Fruit fly (Drosophila melanogaster): Measurements from ENCODE around the gene CG9192.

Gene CG9192

dm6 chr3L:1193123-1193844 is 44.8 kb downstream of the CG9192 start, which contains the start of gene Trhn (continued):
- TF ChIP-seq Stat92E (GFP tag; optimal IDR thresholded peaks at IDR 0.05) (no peak), fu2 (GFP tag; optimal IDR thresholded peaks at IDR 0.05) (no peak), CG6175 (GFP tag; IDR thresholded peaks at IDR 0.05) (no peak), CG2712 (tag; optimal IDR thresholded peaks at IDR 0.05) (peak; percentile 34), sug (tag; optimal IDR thresholded peaks at IDR 0.05) (no peak), CG8944 (GFP tag; optimal IDR thresholded peaks at IDR 0.05) (no peak), CG7556 (GFP tag; optimal IDR thresholded peaks at IDR 0.05) (peak; percentile 16), CG31441 (GFP tag; IDR thresholded peaks at IDR 0.05) (0 out of 2 replicates have a peak, but pooled peaks have one; percentile 23), gsb-n (tag; optimal IDR thresholded peaks at IDR 0.05) (no peak), Sox102F (GFP tag; optimal IDR thresholded peaks at IDR 0.05) (peak; percentile 20), CG8765 (GFP tag; IDR thresholded peaks at IDR 0.05) (no peak), CG13775 (GFP tag; optimal IDR thresholded peaks at IDR 0.05) (no peak), tgo (GFP tag; IDR thresholded peaks at IDR 0.05) (no peak), Max (GFP tag; optimal IDR thresholded peaks at IDR 0.05) (no peak), CG10147 (GFP tag; optimal IDR thresholded peaks at IDR 0.05) (peak; percentile 8), CG13624 (GFP tag; optimal IDR thresholded peaks at IDR 0.05) (no peak), dpn (GFP tag; optimal IDR thresholded peaks at IDR 0.05) (no peak), CG12391 (tag; optimal IDR thresholded peaks at IDR 0.05) (peak; percentile 4), CG15601 (tag; optimal IDR thresholded peaks at IDR 0.05) (no peak), CG10431 (GFP tag; optimal IDR thresholded peaks at IDR 0.05) (no peak), pros (GFP tag; optimal IDR thresholded peaks at IDR 0.05) (no peak), CG6683 (GFP tag; optimal IDR thresholded peaks at IDR 0.05) (no peak), Six4 (GFP tag; optimal IDR thresholded peaks at IDR 0.05) (no peak), Rx (GFP tag; IDR thresholded peaks at IDR 0.05) (no peak), Nf-YB (GFP tag; optimal IDR thresholded peaks at IDR 0.05) (peak; percentile 24), gem (tag; optimal IDR thresholded peaks at IDR 0.05) (peak; percentile 37), bowl (GFP tag; IDR thresholded peaks at IDR 0.05) (no peak), CG8478 (optimal IDR thresholded peaks at IDR 0.05) (no peak), scrt (GFP tag; optimal IDR thresholded peaks at IDR 0.05) (peak; percentile 60), CG17385 (GFP tag; optimal IDR thresholded peaks at IDR 0.05) (no peak), CG32772 (GFP tag; IDR thresholded peaks at IDR 0.05) (no peak), CG17359 (tag; optimal IDR thresholded peaks at IDR 0.05) (peak; percentile 36), CG12942 (GFP tag; optimal IDR thresholded peaks at IDR 0.05) (no peak), fd3F (GFP tag; optimal IDR thresholded peaks at IDR 0.05) (no peak), Hmr (GFP tag; optimal IDR thresholded peaks at IDR 0.05) (no peak), dmrt99B (tag; optimal IDR thresholded peaks at IDR 0.05) (peak; percentile 47), yki (optimal IDR thresholded peaks at IDR 0.05) (no peak), Mes4 (GFP tag; optimal IDR thresholded peaks at IDR 0.05) (no peak), H2.0 (GFP tag; IDR thresholded peaks at IDR 0.05) (no peak), tna (GFP tag; IDR thresholded peaks at IDR 0.05; ENCODE audit: partially characterized antibody) (no peak), E2f1 (GFP tag; IDR thresholded peaks at IDR 0.05) (no peak)

Data from whole organism, embryonic.